Worm (Caenorhabditis elegans): Measurements from ENCODE around the gene Y54G2A.18.
A peak's percentile ranks its signal among the peaks of the same experiment; 100 is the strongest.

The Y54G2A.18 gene

ce11 chrIV:2892787-2893485 lies 641 bp upstream of the Y54G2A.18 start:
- TF ChIP-seq ceh-45 (GFP tag; IDR thresholded peaks at IDR 0.05) = no peak
- no peak for TF ChIP-seq madf-2 (tag; optimal IDR thresholded peaks at IDR 0.05)
- no peak for TF ChIP-seq hlh-30 (tag; optimal IDR thresholded peaks at IDR 0.05; ENCODE audit: insufficient read depth)
- TF ChIP-seq fkh-10 (GFP tag; optimal IDR thresholded peaks at IDR 0.05) = no peak
- no peak for TF ChIP-seq K09A11.1 (tag; optimal IDR thresholded peaks at IDR 0.05; ENCODE audit: insufficient read depth)
- no peak for TF ChIP-seq syd-9 (tag; optimal IDR thresholded peaks at IDR 0.05)
- no peak for TF ChIP-seq Y22D7AL.16 (tag; optimal IDR thresholded peaks at IDR 0.05)
- TF ChIP-seq sox-4 (tag; optimal IDR thresholded peaks at IDR 0.05) = no peak
- TF ChIP-seq elt-2 (tag; optimal IDR thresholded peaks at IDR 0.05) = no peak
- no peak for TF ChIP-seq pha-2 (tag; optimal IDR thresholded peaks at IDR 0.05)
- no peak for TF ChIP-seq elt-4 (tag; optimal IDR thresholded peaks at IDR 0.05)
- no peak for TF ChIP-seq ttx-3 (tag; optimal IDR thresholded peaks at IDR 0.05)
- no peak for TF ChIP-seq fkh-6 (tag; optimal IDR thresholded peaks at IDR 0.05)
- no peak for TF ChIP-seq ceh-9 (tag; optimal IDR thresholded peaks at IDR 0.05)
- TF ChIP-seq sdc-2 (tag; optimal IDR thresholded peaks at IDR 0.05) = no peak
- no peak for TF ChIP-seq unc-3 (GFP tag; conservative IDR thresholded peaks at IDR 0.05)
- no peak for TF ChIP-seq unc-3 (tag; optimal IDR thresholded peaks at IDR 0.05)

- TF ChIP-seq dmd-4 (tag; optimal IDR thresholded peaks at IDR 0.05; ENCODE audit: borderline replicate concordance) (peak; percentile 47), ref-2 (tag; optimal IDR thresholded peaks at IDR 0.05) (peak; percentile 42), unc-42 (tag; optimal IDR thresholded peaks at IDR 0.05) (no peak)
These were observed 611 bp downstream of the Y54G2A.18 start for ce11 chrIV:2891535-2892233.

DNA sequence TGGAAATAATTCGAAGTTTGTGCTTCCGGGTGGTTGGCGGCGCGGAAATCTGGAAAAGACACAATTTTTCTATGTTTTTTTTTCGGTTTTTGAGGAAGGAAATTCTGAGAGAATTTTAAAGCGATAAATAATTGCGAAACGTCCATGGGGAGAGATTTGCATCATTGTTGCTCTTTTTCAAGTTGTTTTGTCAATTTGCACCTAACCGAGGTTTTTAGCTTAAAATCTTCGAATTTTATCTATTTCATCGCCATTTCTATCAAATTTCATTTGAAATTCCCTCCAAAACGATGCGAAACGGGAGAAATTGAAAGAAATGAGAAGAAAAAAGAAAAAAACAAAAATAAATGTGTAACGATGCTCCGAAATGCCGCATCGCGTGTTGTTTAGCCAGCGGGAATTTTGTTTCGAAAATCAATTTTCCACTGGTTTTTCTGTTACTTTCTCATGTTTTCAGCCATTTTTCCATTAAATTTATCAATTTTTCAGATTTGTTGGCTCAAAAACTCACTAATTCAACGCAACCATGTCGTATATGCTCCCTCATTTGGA lies 1.8 kb downstream of the Y54G2A.18 start, which contains the start of the genes nprt-1 and dib-1:
TSS of gene nprt-1 (minus strand) at position 51 of the 552 bp plus-strand sequence.
TSS of gene dib-1 (plus strand) at position 482 of the 552 bp plus-strand sequence.
- TF ChIP-seq ceh-48 (tag; optimal IDR thresholded peaks at IDR 0.05) = peak; percentile 11
- no peak for TF ChIP-seq pha-4 (tag; optimal IDR thresholded peaks at IDR 0.05)
- TF ChIP-seq unc-42 (tag; optimal IDR thresholded peaks at IDR 0.05) = peak; percentile 31
- no peak for TF ChIP-seq hlh-13 (GFP tag; optimal IDR thresholded peaks at IDR 0.05)
- no peak for TF ChIP-seq lin-11 (tag; optimal IDR thresholded peaks at IDR 0.05)
- TF ChIP-seq nfya-1 (tag; optimal IDR thresholded peaks at IDR 0.05) = peak; percentile 52

DNA sequence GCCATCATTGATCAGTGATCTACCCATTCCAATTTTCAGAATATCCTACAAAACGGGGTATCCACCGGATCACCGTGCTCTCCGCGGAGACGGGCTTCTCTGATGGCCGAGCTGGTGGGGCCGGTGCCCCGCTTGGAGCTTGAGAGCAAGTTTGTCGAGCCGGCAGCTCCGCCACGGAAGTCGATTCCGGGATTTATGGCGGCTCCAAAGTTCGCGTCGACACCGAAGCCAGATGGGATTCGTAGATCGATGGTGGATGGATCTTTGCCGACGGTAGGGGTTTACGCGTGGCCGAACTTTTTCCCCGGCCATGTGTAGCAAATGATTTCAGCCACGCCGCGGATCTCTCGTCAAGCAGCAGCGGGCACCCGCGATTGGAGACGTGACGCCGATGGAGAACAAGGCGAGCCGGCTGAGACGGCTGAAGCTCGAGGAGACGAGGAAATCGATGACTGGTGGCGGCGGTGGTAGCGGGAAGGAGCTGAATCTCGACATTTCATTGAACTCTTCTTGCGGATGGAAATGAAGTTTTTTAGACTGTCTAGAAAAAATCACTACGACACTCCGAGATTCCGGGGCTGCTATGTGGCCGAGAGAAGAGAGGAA lies 3.7 kb downstream of the Y54G2A.18 start:
- peak; percentile 7 for TF ChIP-seq ref-2 (tag; optimal IDR thresholded peaks at IDR 0.05)
- no peak for TF ChIP-seq fkh-6 (tag; optimal IDR thresholded peaks at IDR 0.05)

DNA sequence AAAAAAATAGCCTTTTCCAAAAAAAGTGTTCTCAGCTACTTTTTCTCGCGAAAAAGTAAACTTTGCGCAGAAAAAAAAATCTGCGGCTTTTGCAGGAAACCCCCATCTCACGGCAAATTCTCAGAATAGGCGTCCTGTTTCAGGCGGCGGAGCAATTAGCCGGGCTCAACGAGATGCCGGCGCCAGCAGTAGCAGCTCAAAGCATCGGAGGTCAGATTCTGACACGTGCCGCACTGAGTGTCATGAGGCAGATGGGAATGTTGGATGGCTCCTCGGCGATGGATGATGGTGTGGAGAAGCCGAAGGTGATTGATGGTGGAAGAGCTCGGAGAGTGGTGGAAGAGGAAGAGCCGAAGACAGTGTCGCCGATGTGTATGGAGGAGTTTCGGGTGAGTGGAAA lies 5.0 kb downstream of the Y54G2A.18 start:
- TF ChIP-seq ceh-24 (tag; optimal IDR thresholded peaks at IDR 0.05) (no peak), mec-3 (tag; optimal IDR thresholded peaks at IDR 0.05; ENCODE audit: borderline replicate concordance) (peak; percentile 13)

ce11 chrIV:2886655-2887054 lies 5.6 kb downstream of the Y54G2A.18 start, which contains the start of gene dml-1:
TSS of gene dml-1 (plus strand) at chrIV:2886955.
- TF ChIP-seq ceh-34 (tag; optimal IDR thresholded peaks at IDR 0.05) = no peak
- no peak for TF ChIP-seq pag-3 (tag; optimal IDR thresholded peaks at IDR 0.05; ENCODE audit: borderline replicate concordance)
- TF ChIP-seq nfya-1 (tag; optimal IDR thresholded peaks at IDR 0.05) = peak; percentile 64
- TF ChIP-seq lim-6 (tag; optimal IDR thresholded peaks at IDR 0.05) = no peak
- TF ChIP-seq unc-3 (GFP tag; conservative IDR thresholded peaks at IDR 0.05) = no peak
- TF ChIP-seq unc-3 (tag; optimal IDR thresholded peaks at IDR 0.05) = no peak
- no peak for TF ChIP-seq ref-2 (tag; optimal IDR thresholded peaks at IDR 0.05)

All from whole organism, late embryonic.